Worm (Caenorhabditis elegans): ENCODE data around the gene C32D5.7.

DNA sequence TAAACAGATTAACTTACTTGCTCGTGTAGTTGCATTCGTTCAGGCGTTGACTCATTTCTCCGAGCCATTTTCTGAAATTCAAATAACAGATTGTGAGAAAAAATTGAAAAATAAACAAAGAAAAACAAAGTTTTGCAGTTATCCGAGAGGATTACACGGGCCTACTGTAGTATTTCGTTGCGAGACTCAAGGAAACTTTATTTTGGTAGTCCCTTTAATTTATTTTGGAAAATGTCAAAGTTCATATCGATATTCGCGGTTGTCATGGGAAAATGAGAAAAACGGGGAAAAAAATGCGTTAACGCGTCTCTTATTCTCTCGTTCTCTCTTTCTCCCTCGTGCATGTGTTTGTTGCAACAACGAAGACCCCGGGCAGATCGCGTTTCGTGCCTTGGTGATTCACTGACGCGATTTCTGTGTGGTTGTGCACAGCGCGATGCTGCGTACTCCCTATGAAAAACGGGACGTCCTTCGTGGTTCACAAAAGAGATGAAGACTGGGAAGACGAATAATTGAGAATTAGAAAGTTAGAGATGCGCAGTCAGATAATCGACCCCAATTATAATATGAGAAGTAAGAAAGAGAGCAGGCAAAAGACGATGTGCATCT, 8.5 kb downstream of the C32D5.7 start, which contains the start of gene set-4:
- TF ChIP-seq jun-1 (tag; optimal IDR thresholded peaks at IDR 0.05) (peak; percentile 90), nhr-76 (tag; optimal IDR thresholded peaks at IDR 0.05) (no peak), nhr-28 (tag; optimal IDR thresholded peaks at IDR 0.05) (no peak), nhr-11 (tag; optimal IDR thresholded peaks at IDR 0.05) (peak; percentile 80), ama-1 (optimal IDR thresholded peaks at IDR 0.05) (peak; percentile 54)

Measured in whole organism, L3 larva.